Fruit fly (Drosophila melanogaster) whole organism: ENCODE results near the gene prage.

Experiments used
- CG8478 ChIP-seq: fragments of >200 bp; optimal IDR thresholded peaks from 2 replicates; lab custom pipeline; 2018; ENCODE audit warnings: inconsistent platforms
- Dll ChIP-seq: fragments of >200 bp; optimal IDR thresholded peaks from 2 replicates; lab custom pipeline; 2017
- usp ChIP-seq: fragments of >200 bp; optimal IDR thresholded peaks from 2 replicates; lab custom pipeline; 2017; ENCODE audit warnings: missing biosample characterization, missing genetic modification characterization, mixed read lengths

DNA sequence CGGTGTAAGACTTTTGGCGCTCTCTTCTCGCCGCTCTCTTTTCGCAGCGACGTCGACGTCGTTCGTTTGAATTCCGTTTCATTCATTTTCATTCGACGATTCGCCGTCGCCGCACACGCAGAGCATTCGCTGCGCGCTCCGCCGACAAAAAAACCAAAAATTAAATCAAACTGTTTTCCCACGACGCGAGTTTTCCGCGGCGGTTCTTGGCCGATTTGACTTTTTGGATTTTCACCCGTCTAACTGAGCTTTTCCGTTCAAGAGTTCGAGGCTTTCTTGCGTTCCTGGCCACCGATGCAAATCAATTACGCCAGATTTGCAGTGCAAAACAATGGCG, 57.7 kb downstream of the prage start:
- TF ChIP-seq CG8478 (lab: Kevin White, UChicago) (no peak), usp (GFP tag; lab: Kevin White, UChicago) (no peak), Dll (lab: Kevin White, UChicago) (no peak)
